Fruit fly (Drosophila melanogaster) whole organism: Measurements from ENCODE around the gene Bili.
A peak's percentile ranks its signal among the peaks of the same experiment; 100 is the strongest.

Source experiments
- pan ChIP-seq: fragments of >200 bp; optimal IDR thresholded peaks from 2 replicates; lab custom pipeline; 2017
- usp ChIP-seq: fragments of >200 bp; optimal IDR thresholded peaks from 2 replicates; lab custom pipeline; 2017; ENCODE audit warnings: missing biosample characterization, missing genetic modification characterization, mixed read lengths

DNA sequence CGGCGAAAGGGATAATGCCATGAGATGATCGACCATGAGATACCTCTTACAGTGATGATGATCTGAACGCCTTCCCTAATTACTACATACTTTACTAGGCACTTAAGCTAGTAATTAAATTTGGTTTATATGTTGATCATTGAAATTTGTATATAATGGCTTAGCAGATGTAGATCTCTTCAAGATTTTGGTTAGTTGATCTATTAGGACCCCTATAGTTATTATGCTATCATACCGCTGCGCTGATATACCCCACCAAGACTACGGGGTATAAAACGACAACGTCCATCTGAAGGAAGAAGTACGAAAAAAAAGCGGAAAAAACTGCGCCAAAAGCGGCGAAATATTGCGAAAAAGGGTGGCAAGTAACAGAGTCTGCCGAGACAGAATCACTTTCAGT, 43.1 kb downstream of the Bili start:
- TF ChIP-seq pan (lab: Kevin White, UChicago) = peak; percentile 89
- no peak for TF ChIP-seq usp (GFP tag; lab: Kevin White, UChicago)
